Worm (Caenorhabditis elegans): ENCODE measurements around the gene ugt-22.
"Not testable (repeated sequence)": the region's sequence is repeated elsewhere in the genome, so short reads cannot be mapped to it uniquely, and the experiment has no call there.

The ugt-22 gene

DNA sequence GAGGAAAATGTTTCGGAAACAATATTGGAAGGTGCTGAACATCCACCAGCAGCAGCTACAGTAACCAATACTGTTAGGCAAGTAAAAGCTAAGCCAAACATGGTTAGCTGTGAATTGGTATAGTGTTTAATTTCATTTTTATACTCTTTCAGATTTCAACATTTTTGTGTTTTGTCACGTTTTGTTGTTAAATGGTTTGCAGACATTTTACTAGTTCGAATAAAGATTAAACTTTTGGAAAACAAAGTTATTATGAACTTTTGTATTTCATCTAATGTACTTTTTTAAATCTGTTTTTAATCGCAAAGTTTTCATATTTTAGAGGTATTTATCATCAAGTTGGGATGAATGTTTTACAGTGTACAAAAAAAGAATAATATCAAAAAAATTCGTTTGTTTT lies 11.2 kb downstream of the ugt-22 start, which contains the start of gene C08F11.17:
TSS of gene C08F11.17 (minus strand) at position 101 of the 400 bp plus-strand sequence.
- no peak for TF ChIP-seq elt-1 (tag; optimal IDR thresholded peaks at IDR 0.05)
- TF ChIP-seq nhr-21 (tag; optimal IDR thresholded peaks at IDR 0.05): no peak
- TF ChIP-seq fos-1 (tag; optimal IDR thresholded peaks at IDR 0.05): no peak
- TF ChIP-seq lsy-2 (tag; optimal IDR thresholded peaks at IDR 0.05): no peak
- TF ChIP-seq ama-1 (optimal IDR thresholded peaks at IDR 0.05): no peak
- TF ChIP-seq ztf-11 (tag; optimal IDR thresholded peaks at IDR 0.05): no peak
- TF ChIP-seq ztf-4 (tag; optimal IDR thresholded peaks at IDR 0.05): no peak
- no peak for TF ChIP-seq nhr-77 (tag; optimal IDR thresholded peaks at IDR 0.05)
- no peak for TF ChIP-seq sma-9 (GFP tag; optimal IDR thresholded peaks at IDR 0.05)
- TF ChIP-seq sma-9 (tag; optimal IDR thresholded peaks at IDR 0.05): no peak
- TF ChIP-seq nhr-11 (tag; optimal IDR thresholded peaks at IDR 0.05): no peak
- TF ChIP-seq lin-11 (tag; optimal IDR thresholded peaks at IDR 0.05): no peak
- TF ChIP-seq mab-5 (tag; optimal IDR thresholded peaks at IDR 0.05): no peak

DNA sequence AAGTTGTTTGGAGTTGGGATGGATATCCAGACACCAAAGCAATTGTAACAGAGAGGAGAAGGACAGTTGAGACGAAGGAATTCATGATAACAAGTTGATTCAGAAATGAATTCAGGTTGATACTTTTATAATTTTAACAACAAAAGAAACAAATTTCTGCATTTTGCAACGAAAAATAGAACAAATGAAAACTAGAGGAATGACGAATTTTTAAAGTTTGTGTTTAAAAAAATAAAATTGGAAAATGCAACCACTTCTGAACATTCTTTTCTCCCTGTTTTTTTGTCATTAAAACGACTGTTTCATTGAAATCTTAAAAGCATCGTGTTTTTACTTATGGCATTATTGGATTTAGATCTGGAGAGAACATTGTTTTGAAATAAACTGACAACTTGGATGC lies 12.4 kb downstream of the ugt-22 start, which contains the start of gene C08F11.12:
TSS of gene C08F11.12 (minus strand) at position 101 of the 400 bp plus-strand sequence.
- not testable (repeated sequence) for TF ChIP-seq dmd-4, nhr-12, nhr-25 (tag; optimal IDR thresholded peaks at IDR 0.05)

DNA sequence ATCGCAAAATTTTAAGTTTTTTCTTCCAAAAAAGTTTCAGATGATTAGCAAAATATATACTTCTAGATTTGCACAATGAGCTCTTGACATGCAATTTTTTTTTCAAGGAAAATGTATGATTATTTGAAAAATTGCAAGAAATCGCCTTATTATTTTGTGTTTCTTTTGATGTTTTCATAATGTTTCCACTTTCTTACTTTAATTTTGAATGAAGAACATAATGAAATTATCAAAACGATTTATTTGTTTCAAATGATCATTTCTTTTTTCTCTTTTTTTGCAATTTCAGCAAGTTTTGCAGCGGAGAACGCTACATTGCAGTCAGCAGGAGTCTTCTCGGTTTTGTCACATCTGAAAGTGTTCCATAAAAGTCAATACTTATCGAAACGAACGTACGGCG lies 13.0 kb downstream of the ugt-22 start, which contains the start of gene Y45F10C.6:
TSS of gene Y45F10C.6 (plus strand) at position 301 of the 400 bp plus-strand sequence.
- not testable (repeated sequence) for TF ChIP-seq gmeb-1, ztf-11, nhr-11 (tag; optimal IDR thresholded peaks at IDR 0.05)

DNA sequence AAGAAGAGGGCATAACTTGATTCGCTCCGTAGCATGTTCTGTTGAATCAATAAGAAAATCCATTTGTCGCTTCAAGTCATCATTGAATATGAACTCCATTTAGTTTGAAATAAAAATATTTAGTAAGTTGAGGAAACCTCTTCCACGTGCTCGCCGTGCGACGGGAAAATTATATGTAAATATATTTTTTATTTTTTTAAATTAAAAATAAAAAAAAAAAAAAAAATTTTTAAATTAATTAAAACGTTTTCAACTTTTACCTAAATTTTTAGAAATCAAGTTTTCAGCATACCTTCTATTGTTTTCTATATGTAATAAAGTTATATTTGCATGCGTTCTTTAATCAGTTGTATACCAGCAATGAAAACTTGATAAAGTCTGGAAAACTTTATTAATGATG lies 20.4 kb downstream of the ugt-22 start, which contains the start of gene Y45F10C.1:
TSS of gene Y45F10C.1 (minus strand) at position 101 of the 400 bp plus-strand sequence.
- TF ChIP-seq sma-9 (GFP tag; optimal IDR thresholded peaks at IDR 0.05); sma-9 (tag; optimal IDR thresholded peaks at IDR 0.05); Y55F3AM.14 (GFP tag; optimal IDR thresholded peaks at IDR 0.05); C34F6.9 (tag; optimal IDR thresholded peaks at IDR 0.05): not testable (repeated sequence)

DNA sequence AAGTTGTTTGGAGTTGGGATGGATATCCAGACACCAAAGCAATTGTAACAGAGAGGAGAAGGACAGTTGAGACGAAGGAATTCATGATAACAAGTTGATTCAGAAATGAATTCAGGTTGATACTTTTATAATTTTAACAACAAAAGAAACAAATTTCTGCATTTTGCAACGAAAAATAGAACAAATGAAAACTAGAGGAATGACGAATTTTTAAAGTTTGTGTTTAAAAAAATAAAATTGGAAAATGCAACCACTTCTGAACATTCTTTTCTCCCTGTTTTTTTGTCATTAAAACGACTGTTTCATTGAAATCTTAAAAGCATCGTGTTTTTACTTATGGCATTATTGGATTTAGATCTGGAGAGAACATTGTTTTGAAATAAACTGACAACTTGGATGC lies 23.5 kb downstream of the ugt-22 start, which contains the start of gene Y45F10C.2:
TSS of gene Y45F10C.2 (minus strand) at position 101 of the 400 bp plus-strand sequence.
- not testable (repeated sequence) for TF ChIP-seq unc-55 (GFP tag; optimal IDR thresholded peaks at IDR 0.05); ztf-4 (tag; optimal IDR thresholded peaks at IDR 0.05); dmd-4 (tag; optimal IDR thresholded peaks at IDR 0.05)

DNA sequence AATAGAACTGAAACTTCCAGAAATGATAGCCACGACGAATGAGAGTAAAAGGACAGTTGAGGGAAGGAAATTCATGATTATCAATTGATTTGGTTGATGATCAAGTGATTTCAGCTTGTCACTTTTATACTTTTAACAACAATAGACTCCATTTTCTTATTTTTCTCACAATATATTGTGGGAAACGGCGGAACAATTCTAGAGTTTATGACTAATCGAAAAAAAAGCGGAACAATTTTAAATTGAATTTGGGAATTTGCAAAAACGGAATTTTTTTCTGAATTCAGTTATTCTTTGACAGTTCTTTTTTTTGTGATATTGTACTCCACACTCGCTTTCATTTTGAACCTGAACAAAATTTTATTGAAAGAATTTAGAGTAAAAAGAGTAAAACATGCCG lies 25.0 kb downstream of the ugt-22 start, which contains the start of gene Y45F10C.4:
TSS of gene Y45F10C.4 (minus strand) at position 101 of the 400 bp plus-strand sequence.
- no peak for TF ChIP-seq lsy-2 (tag; optimal IDR thresholded peaks at IDR 0.05)
- no peak for TF ChIP-seq fos-1 (tag; optimal IDR thresholded peaks at IDR 0.05)
- no peak for TF ChIP-seq aly-2 (tag; optimal IDR thresholded peaks at IDR 0.05)
- no peak for TF ChIP-seq nhr-129 (tag; optimal IDR thresholded peaks at IDR 0.05)
- TF ChIP-seq ztf-11 (tag; optimal IDR thresholded peaks at IDR 0.05): no peak
- TF ChIP-seq zag-1 (tag; optimal IDR thresholded peaks at IDR 0.05): no peak
- TF ChIP-seq nhr-23 (tag; optimal IDR thresholded peaks at IDR 0.05): no peak
- TF ChIP-seq nhr-10 (tag; optimal IDR thresholded peaks at IDR 0.05): no peak
- TF ChIP-seq mdl-1 (tag; optimal IDR thresholded peaks at IDR 0.05): no peak
- TF ChIP-seq sma-9 (GFP tag; optimal IDR thresholded peaks at IDR 0.05): no peak
- no peak for TF ChIP-seq sma-9 (tag; optimal IDR thresholded peaks at IDR 0.05)
- no peak for TF ChIP-seq crh-2 (tag; optimal IDR thresholded peaks at IDR 0.05)
- no peak for TF ChIP-seq gmeb-1 (tag; optimal IDR thresholded peaks at IDR 0.05)
- no peak for TF ChIP-seq lin-39 (tag; optimal IDR thresholded peaks at IDR 0.05)
- no peak for TF ChIP-seq blmp-1 (tag; optimal IDR thresholded peaks at IDR 0.05; ENCODE audit: insufficient read depth)
- TF ChIP-seq unc-62 (GFP tag; optimal IDR thresholded peaks at IDR 0.05): no peak

DNA sequence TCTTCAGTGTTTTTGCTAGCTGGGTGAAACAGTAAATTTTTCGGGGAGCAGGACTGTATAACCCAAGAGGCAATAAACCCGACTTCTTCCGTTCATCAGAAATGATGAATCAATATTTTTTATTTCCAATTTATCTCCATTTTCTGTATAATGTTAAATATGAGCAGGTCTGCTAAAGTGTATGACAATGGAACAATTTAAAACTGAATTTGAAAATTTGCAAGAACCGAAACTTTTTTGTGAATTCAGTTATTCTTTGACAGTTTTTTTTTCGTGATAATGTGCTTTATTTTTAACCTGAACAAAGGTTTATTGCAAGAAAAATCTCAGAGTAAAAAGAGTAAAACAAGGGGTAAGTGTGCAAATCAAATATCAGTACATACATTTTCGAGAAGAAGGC lies 26.0 kb downstream of the ugt-22 start:
- TF ChIP-seq mdl-1 (tag; optimal IDR thresholded peaks at IDR 0.05): no peak
- no peak for TF ChIP-seq nhr-237 (tag; optimal IDR thresholded peaks at IDR 0.05)
- no peak for TF ChIP-seq ztf-4 (tag; optimal IDR thresholded peaks at IDR 0.05)
- TF ChIP-seq nhr-6 (tag; optimal IDR thresholded peaks at IDR 0.05): no peak
- no peak for TF ChIP-seq peb-1 (tag; optimal IDR thresholded peaks at IDR 0.05)
- no peak for TF ChIP-seq nhr-23 (tag; optimal IDR thresholded peaks at IDR 0.05)
- TF ChIP-seq nhr-129 (tag; optimal IDR thresholded peaks at IDR 0.05): no peak

Measured in whole organism, L2 larva.